Fruit fly (Drosophila melanogaster): ENCODE data around the gene Dbp21E2.

- TF ChIP-seq net (GFP tag; optimal IDR thresholded peaks at IDR 0.05) (peak; percentile 61), CG11902 (GFP tag; optimal IDR thresholded peaks at IDR 0.05) (peak; percentile 6), Sox102F (GFP tag; optimal IDR thresholded peaks at IDR 0.05) (peak; percentile 66), CG6854 (GFP tag; optimal IDR thresholded peaks at IDR 0.05) (peak; percentile 32), Lpt (GFP tag; optimal IDR thresholded peaks at IDR 0.05) (peak; percentile 64), OdsH (GFP tag; optimal IDR thresholded peaks at IDR 0.05) (peak; percentile 67), CG4318 (GFP tag; optimal IDR thresholded peaks at IDR 0.05) (peak; percentile 80), Eip78C (GFP tag) (peak; percentile 90), Ets21C (GFP tag; optimal IDR thresholded peaks at IDR 0.05) (peak; percentile 49), CG6808 (GFP tag; optimal IDR thresholded peaks at IDR 0.05) (no peak), CG8319 (GFP tag; optimal IDR thresholded peaks at IDR 0.05) (peak; percentile 28), Blimp-1 (GFP tag; optimal IDR thresholded peaks at IDR 0.05) (peak; percentile 57)
Observed at dm6 chr2L:846167-846868, 34.9 kb downstream of the Dbp21E2 start.
